Worm (Caenorhabditis elegans): ENCODE measurements around the gene cgp-1.

Gene cgp-1

DNA sequence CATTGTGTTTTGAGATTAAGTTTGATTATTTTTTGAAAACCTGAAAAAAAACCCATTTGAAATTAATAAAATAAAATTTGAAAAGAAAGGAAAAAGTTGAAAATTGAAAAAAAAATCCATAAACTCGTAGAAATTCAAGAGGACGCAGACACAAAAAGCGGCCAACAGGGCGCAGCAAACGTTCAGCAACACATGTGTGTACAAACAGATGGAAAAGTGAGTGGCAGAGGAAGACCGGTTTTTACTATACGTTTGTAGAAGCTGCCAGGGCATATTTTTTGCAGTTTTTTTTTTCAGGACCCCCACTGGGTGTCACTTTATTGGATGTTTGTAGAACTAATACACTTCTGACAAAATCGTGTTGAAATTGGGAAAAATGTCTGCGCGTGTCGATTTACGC, at the start of gene cgp-1:
Gene cgp-1 (minus strand): TSS at position 40 of the 400 bp plus-strand sequence.
- TF ChIP-seq pes-1 (GFP tag; IDR thresholded peaks at IDR 0.05): no peak
- no peak for TF ChIP-seq scrt-1 (GFP tag; IDR thresholded peaks at IDR 0.05)
- TF ChIP-seq B0310.2 (tag; optimal IDR thresholded peaks at IDR 0.05): no peak
- TF ChIP-seq ceh-36 (tag; optimal IDR thresholded peaks at IDR 0.05): no peak
- no peak for TF ChIP-seq sea-1 (GFP tag; conservative IDR thresholded peaks at IDR 0.05)
- no peak for TF ChIP-seq hmbx-1 (tag; optimal IDR thresholded peaks at IDR 0.05)
- TF ChIP-seq hmg-4 (GFP tag; optimal IDR thresholded peaks at IDR 0.05): no peak

DNA sequence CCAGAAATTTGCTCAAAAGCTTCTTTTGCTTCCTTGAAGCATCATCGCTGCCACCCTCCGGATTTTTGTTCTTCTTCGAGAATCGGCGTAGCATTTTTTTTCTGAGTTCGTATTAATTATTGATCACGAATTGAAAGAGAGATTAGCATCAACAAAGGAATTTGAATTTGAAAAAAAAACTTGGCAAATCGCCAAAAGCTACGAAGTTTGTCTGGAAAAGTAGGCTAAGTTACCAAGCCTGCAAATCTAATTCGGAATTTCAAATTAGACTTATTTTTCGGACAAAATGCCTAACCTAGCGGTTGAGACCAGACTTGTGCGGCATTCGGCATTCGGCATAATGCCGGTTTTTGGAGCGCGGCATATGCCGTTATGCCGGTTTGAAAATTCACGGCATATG, 49.5 kb upstream of the cgp-1 start, which contains the start of gene cfap-36:
Gene cfap-36 (minus strand): TSS at position 101 of the 400 bp plus-strand sequence.
- TF ChIP-seq tra-4 (tag; optimal IDR thresholded peaks at IDR 0.05): no peak
- no peak for TF ChIP-seq scrt-1 (GFP tag; IDR thresholded peaks at IDR 0.05)
- TF ChIP-seq ets-7 (tag; optimal IDR thresholded peaks at IDR 0.05): no peak
- TF ChIP-seq ceh-13 (GFP tag; optimal IDR thresholded peaks at IDR 0.05): no peak
- no peak for TF ChIP-seq aly-1 (tag; optimal IDR thresholded peaks at IDR 0.05)
- TF ChIP-seq sea-1 (GFP tag; conservative IDR thresholded peaks at IDR 0.05): no peak
- no peak for TF ChIP-seq hmbx-1 (tag; optimal IDR thresholded peaks at IDR 0.05)
- TF ChIP-seq flt-1 (GFP tag; IDR thresholded peaks at IDR 0.05): no peak
- no peak for TF ChIP-seq tbx-11 (GFP tag; IDR thresholded peaks at IDR 0.05)
- no peak for TF ChIP-seq ama-1 (optimal IDR thresholded peaks at IDR 0.05)

DNA sequence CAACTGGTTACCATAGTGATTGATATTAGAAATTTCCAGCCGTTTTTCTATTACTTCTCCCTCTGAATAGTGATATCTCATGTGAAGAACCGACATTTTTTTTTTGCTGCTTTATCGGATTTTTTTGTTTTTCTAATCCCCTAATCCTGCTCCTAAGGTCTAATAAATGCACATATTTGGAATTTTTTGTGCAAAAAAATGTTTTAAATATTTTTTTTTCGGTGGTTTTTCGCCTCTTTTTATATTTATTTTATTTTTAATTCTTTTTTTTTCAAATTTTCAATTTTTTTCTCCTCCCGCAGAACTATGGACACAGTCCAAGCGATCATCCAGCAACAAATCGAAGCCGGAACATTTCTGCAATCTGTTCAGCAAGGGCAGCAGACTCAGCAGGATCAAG, 44.1 kb upstream of the cgp-1 start, which contains the start of gene Y108G3AL.2:
Gene Y108G3AL.2 (plus strand): TSS at position 301 of the 400 bp plus-strand sequence.
- no peak for TF ChIP-seq B0310.2 (tag; optimal IDR thresholded peaks at IDR 0.05)
- TF ChIP-seq ceh-36 (tag; optimal IDR thresholded peaks at IDR 0.05): peak; percentile 14

DNA sequence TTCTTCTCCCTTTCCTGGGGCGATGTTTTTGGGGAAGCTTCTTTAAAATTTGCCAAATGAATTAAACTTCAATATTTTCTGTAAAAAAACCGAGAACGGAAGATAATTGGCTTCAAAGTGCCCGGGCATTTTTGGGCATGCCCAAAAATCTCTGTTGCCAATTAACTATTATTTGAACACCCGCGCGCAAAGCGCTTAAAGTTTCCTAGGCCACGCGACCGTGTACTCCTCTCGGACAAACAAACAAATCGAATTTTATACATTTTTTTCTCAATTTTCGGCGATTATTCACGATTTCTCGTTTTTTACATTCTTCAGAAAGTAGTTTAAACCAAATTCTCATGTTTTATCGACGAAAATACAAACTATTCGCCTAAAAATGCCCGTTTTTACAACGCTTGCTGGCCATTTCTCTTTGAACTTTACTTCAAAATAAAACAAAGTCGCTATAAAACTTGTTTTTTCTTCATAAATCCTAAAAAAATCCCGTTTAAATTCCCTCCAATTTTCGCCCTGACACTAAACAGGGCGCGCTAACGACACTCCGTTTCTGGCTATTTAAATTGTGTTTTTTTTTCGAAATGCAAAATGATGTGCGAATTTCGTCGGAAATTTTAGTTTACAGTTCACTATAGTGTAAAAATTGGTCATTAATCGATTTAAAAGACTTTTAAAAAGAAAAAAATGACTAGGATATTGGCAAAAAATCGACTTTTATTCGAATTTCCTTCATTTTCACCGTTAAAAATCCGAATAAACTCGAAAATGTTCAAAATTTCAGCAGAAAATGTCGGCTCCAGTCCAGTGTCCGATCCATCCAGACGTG, 33.7 kb upstream of the cgp-1 start, which contains the start of gene ttb-1:
Gene ttb-1 (plus strand): TSS at position 776 of the 826 bp plus-strand sequence.
- TF ChIP-seq F13C5.2 (tag; optimal IDR thresholded peaks at IDR 0.05) (no peak), pes-1 (GFP tag; IDR thresholded peaks at IDR 0.05) (peak; percentile 68), sea-1 (GFP tag; conservative IDR thresholded peaks at IDR 0.05) (0 out of 2 replicates have a peak, but pooled peaks have one; percentile 19), ets-7 (tag; optimal IDR thresholded peaks at IDR 0.05) (no peak), flt-1 (GFP tag; IDR thresholded peaks at IDR 0.05) (no peak), hnd-1 (tag; optimal IDR thresholded peaks at IDR 0.05) (no peak), tra-4 (tag; optimal IDR thresholded peaks at IDR 0.05) (no peak), tbx-11 (GFP tag; IDR thresholded peaks at IDR 0.05) (no peak), scrt-1 (GFP tag; IDR thresholded peaks at IDR 0.05) (no peak), aly-1 (tag; optimal IDR thresholded peaks at IDR 0.05) (no peak), B0310.2 (tag; optimal IDR thresholded peaks at IDR 0.05) (no peak), ceh-13 (GFP tag; optimal IDR thresholded peaks at IDR 0.05) (no peak), hmbx-1 (tag; optimal IDR thresholded peaks at IDR 0.05) (no peak), hmg-4 (GFP tag; optimal IDR thresholded peaks at IDR 0.05) (no peak), tbx-37 (GFP tag; conservative IDR thresholded peaks at IDR 0.05) (peak; percentile 53), ceh-36 (tag; optimal IDR thresholded peaks at IDR 0.05) (no peak), ama-1 (optimal IDR thresholded peaks at IDR 0.05) (no peak)

ce11 chrV:155215-155614, 32.6 kb upstream of the cgp-1 start:
- TF ChIP-seq sea-1 (GFP tag; conservative IDR thresholded peaks at IDR 0.05) (no peak), pes-1 (GFP tag; IDR thresholded peaks at IDR 0.05) (peak; percentile 30; the same call in 1 of the 2 replicates), scrt-1 (GFP tag; IDR thresholded peaks at IDR 0.05) (peak; percentile 61; the same call in 1 of the 2 replicates), aly-1 (tag; optimal IDR thresholded peaks at IDR 0.05) (peak; percentile 45), ama-1 (optimal IDR thresholded peaks at IDR 0.05) (no peak), hnd-1 (tag; optimal IDR thresholded peaks at IDR 0.05) (no peak), tbx-11 (GFP tag; IDR thresholded peaks at IDR 0.05) (peak; percentile 41; the same call in 1 of the 2 replicates), hmg-4 (GFP tag; optimal IDR thresholded peaks at IDR 0.05) (peak; percentile 80)

- TF ChIP-seq scrt-1 (GFP tag; IDR thresholded peaks at IDR 0.05) (no peak), hmbx-1 (tag; optimal IDR thresholded peaks at IDR 0.05) (no peak), B0310.2 (tag; optimal IDR thresholded peaks at IDR 0.05) (no peak), flt-1 (GFP tag; IDR thresholded peaks at IDR 0.05) (no peak), tbx-11 (GFP tag; IDR thresholded peaks at IDR 0.05) (no peak), ceh-36 (tag; optimal IDR thresholded peaks at IDR 0.05) (no peak), aly-1 (tag; optimal IDR thresholded peaks at IDR 0.05) (peak; percentile 22), hmg-4 (GFP tag; optimal IDR thresholded peaks at IDR 0.05) (peak; percentile 65), hnd-1 (tag; optimal IDR thresholded peaks at IDR 0.05) (no peak), tbx-37 (GFP tag; conservative IDR thresholded peaks at IDR 0.05) (no peak), sea-1 (GFP tag; conservative IDR thresholded peaks at IDR 0.05) (no peak), F13C5.2 (tag; optimal IDR thresholded peaks at IDR 0.05) (no peak)
Observed at ce11 chrV:153867-154266, 31.3 kb upstream of the cgp-1 start.

DNA sequence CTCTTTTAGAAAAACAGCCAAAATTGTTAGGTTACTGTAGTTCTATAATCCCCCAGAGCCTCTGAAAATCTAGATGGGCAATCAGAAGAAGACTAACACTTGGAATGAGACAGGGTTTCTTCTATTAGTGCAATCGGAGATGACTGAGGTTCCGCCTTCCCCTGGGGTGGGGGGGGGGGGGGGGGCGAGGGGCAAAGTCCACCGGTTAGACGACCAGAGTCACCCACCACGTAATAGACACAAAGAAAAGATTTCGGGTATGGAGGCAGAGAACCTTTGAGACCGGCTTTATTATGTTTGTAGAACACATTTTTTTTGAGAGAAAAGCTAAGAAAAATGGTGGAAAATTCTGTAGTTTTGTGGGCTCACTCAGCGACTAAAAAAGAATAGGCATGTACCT, 29.6 kb upstream of the cgp-1 start:
- TF ChIP-seq tbx-37 (GFP tag; conservative IDR thresholded peaks at IDR 0.05) (no peak), pes-1 (GFP tag; IDR thresholded peaks at IDR 0.05) (peak; percentile 47; the same call in 1 of the 2 replicates), F13C5.2 (tag; optimal IDR thresholded peaks at IDR 0.05) (peak; percentile 14), hmg-4 (GFP tag; optimal IDR thresholded peaks at IDR 0.05) (peak; percentile 66)

ce11 chrV:151310-151709, 28.7 kb upstream of the cgp-1 start, which contains the start of gene W03F9.4:
TSS of gene W03F9.4 (minus strand) at chrV:151388.
- TF ChIP-seq ceh-36 (tag; optimal IDR thresholded peaks at IDR 0.05): no peak
- no peak for TF ChIP-seq tra-4 (tag; optimal IDR thresholded peaks at IDR 0.05)
- TF ChIP-seq hnd-1 (tag; optimal IDR thresholded peaks at IDR 0.05): no peak
- no peak for TF ChIP-seq sea-1 (GFP tag; conservative IDR thresholded peaks at IDR 0.05)
- no peak for TF ChIP-seq aly-1 (tag; optimal IDR thresholded peaks at IDR 0.05)
- TF ChIP-seq ceh-13 (GFP tag; optimal IDR thresholded peaks at IDR 0.05): no peak
